Fruit fly (Drosophila melanogaster): ENCODE data around the gene slx1.

slx1 gene

DNA sequence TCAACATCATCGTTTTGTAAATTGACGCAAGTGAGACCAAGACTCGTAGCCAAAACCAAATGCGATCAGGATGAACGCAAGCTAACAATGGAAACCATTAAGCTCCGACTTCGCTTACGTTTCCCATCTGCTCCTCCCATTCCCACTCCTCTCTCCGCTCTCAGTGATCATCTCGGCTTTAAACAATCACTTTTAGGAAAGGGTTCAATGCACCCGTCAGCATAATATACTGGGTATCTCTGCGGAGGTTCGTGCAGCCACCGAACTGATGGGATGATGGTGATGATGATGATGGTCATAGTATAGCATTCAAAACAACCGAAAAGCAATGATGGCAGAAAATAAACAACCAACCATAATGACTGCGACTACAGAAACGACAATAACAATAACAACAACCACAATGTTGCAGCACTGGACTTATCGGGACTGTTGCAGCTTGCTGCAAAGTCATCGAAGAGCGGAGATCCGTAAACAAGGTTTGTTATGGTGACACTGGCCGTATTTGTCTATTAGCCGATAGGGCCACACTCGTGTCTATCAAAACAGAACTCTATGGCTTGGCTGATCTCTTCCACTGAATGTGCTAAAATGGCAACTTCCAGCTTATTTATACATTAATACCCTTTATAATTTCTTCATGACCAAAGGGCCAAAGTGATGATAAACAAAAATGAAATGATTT is 35.4 kb downstream of the slx1 start:
- TF ChIP-seq kay (GFP tag; ENCODE audit: borderline replicate concordance) (peak; percentile 3), CG14711 (tag; optimal IDR thresholded peaks at IDR 0.05) (no peak)

DNA sequence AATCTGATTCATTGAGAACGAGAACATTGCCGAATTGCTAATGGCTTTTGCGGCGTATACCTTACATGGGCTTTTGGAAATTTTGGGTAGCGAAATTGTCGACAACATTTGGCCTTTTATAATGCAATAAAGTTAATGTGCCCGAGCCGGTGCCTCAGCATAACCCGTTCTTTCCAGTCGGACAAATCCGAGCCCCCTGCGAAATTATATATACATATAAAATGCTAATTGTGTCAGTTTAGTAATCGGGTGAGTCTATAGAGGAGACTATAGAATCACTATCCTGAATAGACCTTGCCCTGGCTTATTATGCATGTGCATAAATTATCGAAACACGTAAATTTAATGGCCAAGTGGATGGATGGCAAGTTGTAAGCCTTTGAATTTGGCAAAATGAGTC is 36.6 kb downstream of the slx1 start:
- TF ChIP-seq CG5204 (GFP tag; optimal IDR thresholded peaks at IDR 0.05) (no peak), toe (GFP tag; optimal IDR thresholded peaks at IDR 0.05) (no peak), CG14711 (tag; optimal IDR thresholded peaks at IDR 0.05) (no peak), CG1620 (GFP tag; optimal IDR thresholded peaks at IDR 0.05) (no peak), bab1 (GFP tag; optimal IDR thresholded peaks at IDR 0.05) (no peak), Hr96 (GFP tag; optimal IDR thresholded peaks at IDR 0.05) (no peak), CG7101 (tag; optimal IDR thresholded peaks at IDR 0.05) (no peak), cic (GFP tag; optimal IDR thresholded peaks at IDR 0.05) (no peak), pad (GFP tag; optimal IDR thresholded peaks at IDR 0.05) (no peak), CG7045 (GFP tag; optimal IDR thresholded peaks at IDR 0.05) (no peak), Clk (GFP tag; optimal IDR thresholded peaks at IDR 0.05) (no peak), CG12768 (GFP tag; optimal IDR thresholded peaks at IDR 0.05) (no peak), CG33017 (tag; optimal IDR thresholded peaks at IDR 0.05) (no peak), Mnt (GFP tag; optimal IDR thresholded peaks at IDR 0.05) (no peak), kay (GFP tag; ENCODE audit: borderline replicate concordance) (no peak), cnc (optimal IDR thresholded peaks at IDR 0.05) (no peak), Crg-1 (GFP tag; optimal IDR thresholded peaks at IDR 0.05) (no peak), tj (GFP tag; optimal IDR thresholded peaks at IDR 0.05) (no peak)

DNA sequence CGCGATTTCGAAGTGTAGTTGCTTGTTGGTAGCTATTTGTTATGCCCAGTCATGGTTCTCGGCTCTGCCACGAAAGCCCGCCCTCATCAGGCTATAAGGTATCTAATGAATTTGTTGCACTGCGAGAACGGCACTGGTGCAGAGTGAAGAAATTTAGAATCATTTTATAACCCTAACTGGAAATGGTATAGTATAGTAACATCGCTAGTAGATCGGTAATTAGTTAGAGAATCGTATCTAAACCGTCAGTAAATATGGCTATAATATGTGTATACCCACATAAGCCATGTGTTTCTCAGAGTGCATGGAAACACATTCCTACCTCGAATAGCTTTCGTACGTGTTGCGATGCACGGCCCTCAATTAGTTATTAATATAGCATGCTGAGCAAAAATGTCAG is 45.4 kb downstream of the slx1 start:
- TF ChIP-seq CG7045 (GFP tag; optimal IDR thresholded peaks at IDR 0.05) (no peak), toe (GFP tag; optimal IDR thresholded peaks at IDR 0.05) (no peak), cnc (optimal IDR thresholded peaks at IDR 0.05) (no peak), kay (GFP tag; ENCODE audit: borderline replicate concordance) (no peak), Clk (GFP tag; optimal IDR thresholded peaks at IDR 0.05) (no peak), CG14711 (tag; optimal IDR thresholded peaks at IDR 0.05) (no peak)

DNA sequence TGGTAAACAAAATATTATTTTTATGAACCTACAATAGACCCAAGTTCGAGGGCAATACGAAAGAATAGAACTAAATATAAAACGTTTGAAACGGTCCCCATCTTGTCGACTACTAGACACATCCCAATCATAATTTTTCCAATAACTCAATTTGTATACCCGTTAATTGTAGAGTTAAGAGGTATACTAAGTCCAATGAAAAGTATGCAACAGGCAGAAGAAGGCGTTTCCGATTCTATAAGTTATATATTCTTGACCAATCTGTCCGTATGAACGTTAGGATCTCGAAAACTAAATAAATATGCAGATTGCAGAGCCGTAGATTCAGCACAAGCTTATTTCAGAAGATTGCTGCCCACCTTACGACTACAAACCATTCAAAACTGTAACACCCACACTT is 48.7 kb downstream of the slx1 start, which contains the start of gene CG33927:
CG33927 (minus strand) TSS at position 101 of the 400 bp plus-strand sequence.
- no peak for TF ChIP-seq CG14711 (tag; optimal IDR thresholded peaks at IDR 0.05)
- TF ChIP-seq CG1620 (GFP tag; optimal IDR thresholded peaks at IDR 0.05) = no peak
- no peak for TF ChIP-seq cic (GFP tag; optimal IDR thresholded peaks at IDR 0.05)
- no peak for TF ChIP-seq CG11617 (GFP tag; optimal IDR thresholded peaks at IDR 0.05)
- TF ChIP-seq cnc (optimal IDR thresholded peaks at IDR 0.05) = no peak
- TF ChIP-seq Mnt (GFP tag; optimal IDR thresholded peaks at IDR 0.05) = no peak
- TF ChIP-seq Clk (GFP tag; optimal IDR thresholded peaks at IDR 0.05) = no peak
- no peak for TF ChIP-seq ovo (GFP tag; optimal IDR thresholded peaks at IDR 0.05)
- TF ChIP-seq CG7045 (GFP tag; optimal IDR thresholded peaks at IDR 0.05) = no peak

Measured in whole organism, adult.